Worm (Caenorhabditis elegans) whole organism, young adult: ENCODE results near the gene D1025.10.

Source experiments
- B0019.2 ChIP-seq: fragments of 200-800 bp; sonication (Bioruptor generic); conservative IDR thresholded peaks from 2 replicates; pipeline ENCODE4 v1.3.6; 2022; ENCODE audit warnings: missing genetic modification reagents, missing genetic modification characterization, missing compliant biosample characterization
- B0035.1 ChIP-seq: sonication (generic microtip); optimal IDR thresholded peaks from 2 replicates; lab custom pipeline; 2016; ENCODE audit warnings: missing genetic modification characterization, mild to moderate bottlenecking, missing compliant biosample characterization, missing genotype, missing genetic modification reagents
- C06A6.2 ChIP-seq: fragments of 200-800 bp; sonication (Bioruptor generic); conservative IDR thresholded peaks from 2 replicates; pipeline ENCODE4 v1.3.6; 2022; ENCODE audit warnings: missing genetic modification characterization, missing compliant biosample characterization
- D2030.7 ChIP-seq: fragments of 200-800 bp; sonication (Bioruptor generic); IDR thresholded peaks from 2 replicates; pipeline ENCODE4 v1.3.6; 2022; ENCODE audit warnings: missing genetic modification reagents, missing genetic modification characterization, missing compliant biosample characterization
- F10E7.11 ChIP-seq: sonication (generic microtip); optimal IDR thresholded peaks from 2 replicates; lab custom pipeline; 2017; ENCODE audit warnings: mild to moderate bottlenecking, missing genetic modification characterization, moderate library complexity, missing compliant biosample characterization
- F22D6.2 ChIP-seq: sonication (generic microtip); optimal IDR thresholded peaks from 2 replicates; lab custom pipeline; 2016; ENCODE audit warnings: mild to moderate bottlenecking, missing genetic modification characterization, missing compliant biosample characterization
- F33H1.4 ChIP-seq: fragments of 200-800 bp; sonication (Bioruptor generic); IDR thresholded peaks from 2 replicates; pipeline ENCODE4 v1.3.6; 2022; ENCODE audit warnings: missing genetic modification reagents, missing genetic modification characterization, missing compliant biosample characterization
- F37B4.10 ChIP-seq: fragments of 200-800 bp; sonication (Bioruptor generic); IDR thresholded peaks from 2 replicates; pipeline ENCODE4 v1.3.6; 2022; ENCODE audit warnings: missing genetic modification characterization, missing compliant biosample characterization
- F39B2.1 ChIP-seq: fragments of 200-800 bp; sonication (Bioruptor generic); IDR thresholded peaks from 2 replicates; pipeline ENCODE4 v1.3.6; 2022; ENCODE audit warnings: missing genetic modification reagents, missing genetic modification characterization, missing compliant biosample characterization
- F52B5.7 ChIP-seq: sonication (generic microtip); optimal IDR thresholded peaks from 2 replicates; lab custom pipeline; 2016; ENCODE audit warnings: mild to moderate bottlenecking, missing genetic modification characterization, missing compliant biosample characterization
- K12H6.12 ChIP-seq: fragments of 200-800 bp; sonication (Bioruptor generic); optimal IDR thresholded peaks from 2 replicates; lab custom pipeline; 2018; ENCODE audit warnings: mild to moderate bottlenecking, missing genetic modification characterization, missing compliant biosample characterization
- T07F8.4 ChIP-seq: sonication (generic microtip); optimal IDR thresholded peaks from 2 replicates; lab custom pipeline; 2016; ENCODE audit warnings: mild to moderate bottlenecking, missing genetic modification characterization, moderate library complexity, missing compliant biosample characterization
- Y53F4B.3 ChIP-seq: fragments of 200-800 bp; sonication (Bioruptor generic); IDR thresholded peaks from 2 replicates; pipeline ENCODE4 v1.3.6; 2022; ENCODE audit warnings: missing genetic modification reagents, missing genetic modification characterization, missing compliant biosample characterization
- Y56A3A.18 ChIP-seq: fragments of 200-800 bp; sonication (Bioruptor generic); IDR thresholded peaks from 2 replicates; pipeline ENCODE4 v1.3.6; 2022; ENCODE audit warnings: missing genetic modification reagents, missing genetic modification characterization, missing compliant biosample characterization
- Y67H2A.10 ChIP-seq: fragments of 200-800 bp; sonication (Bioruptor generic); conservative IDR thresholded peaks from 2 replicates; pipeline ENCODE4 v1.3.6; 2022; ENCODE audit warnings: missing genetic modification reagents, missing genetic modification characterization, missing compliant biosample characterization
- Y95B8A.8 ChIP-seq: fragments of 200-800 bp; sonication (Bioruptor generic); IDR thresholded peaks from 2 replicates; pipeline ENCODE4 v1.3.6; 2022; ENCODE audit warnings: missing genetic modification reagents, missing genetic modification characterization, missing compliant biosample characterization
- athp-1 ChIP-seq: sonication (generic microtip); optimal IDR thresholded peaks from 2 replicates; lab custom pipeline; 2017; ENCODE audit warnings: mild to moderate bottlenecking, missing genetic modification characterization, missing compliant biosample characterization
- attf-6 ChIP-seq: fragments of 200-800 bp; sonication (Bioruptor generic); IDR thresholded peaks from 2 replicates; pipeline ENCODE4 v1.3.6; 2022; ENCODE audit warnings: missing genetic modification reagents, missing genetic modification characterization, missing compliant biosample characterization
- cebp-1 ChIP-seq, 2 experiments: fragments of 200-800 bp in 1 of 2; sonication (Bioruptor generic) in 1 of 2; sonication (generic microtip) in 1 of 2; IDR thresholded peaks in 1 of 2; optimal IDR thresholded peaks in 1 of 2; 2 replicates each; pipeline versions ENCODE4 v1.3.6 to Lab custom; 2017 to 2022; ENCODE audit warnings: missing compliant biosample characterization in 2 of 2, missing genetic modification characterization in 2 of 2, mild to moderate bottlenecking in 1 of 2, missing genetic modification reagents in 1 of 2, moderate library complexity in 1 of 2
- ceh-100 ChIP-seq: fragments of 200-800 bp; sonication (Bioruptor generic); IDR thresholded peaks from 2 replicates; pipeline ENCODE4 v1.3.6; 2022; ENCODE audit warnings: missing genetic modification reagents, missing genetic modification characterization, missing compliant biosample characterization
- ceh-27 ChIP-seq: fragments of 200-800 bp; sonication (Bioruptor generic); optimal IDR thresholded peaks from 2 replicates; lab custom pipeline; 2018; ENCODE audit warnings: mild to moderate bottlenecking, missing genetic modification characterization, moderate library complexity, missing compliant biosample characterization
- ceh-58 ChIP-seq: fragments of 200-800 bp; sonication (Bioruptor generic); IDR thresholded peaks from 2 replicates; pipeline ENCODE4 v1.3.6; 2022; ENCODE audit warnings: missing genetic modification characterization, missing compliant biosample characterization
- chd-7 ChIP-seq: sonication (generic microtip); optimal IDR thresholded peaks from 2 replicates; lab custom pipeline; 2016; ENCODE audit warnings: mild to moderate bottlenecking, missing genetic modification characterization, moderate library complexity, missing compliant biosample characterization
- efl-1 ChIP-seq: fragments of 150-350 bp; optimal IDR thresholded peaks from 2 replicates; lab custom pipeline; 2014; ENCODE audit warnings: missing biosample characterization, missing genetic modification reagents, missing genetic modification characterization
- egl-44 ChIP-seq: fragments of 200-800 bp; sonication (Bioruptor generic); IDR thresholded peaks from 2 replicates; pipeline ENCODE4 v1.3.6; 2022; ENCODE audit warnings: missing genetic modification reagents, missing genetic modification characterization, missing compliant biosample characterization
- gei-17 ChIP-seq: fragments of 200-800 bp; sonication (Bioruptor generic); optimal IDR thresholded peaks from 2 replicates; lab custom pipeline; 2018; ENCODE audit warnings: mild to moderate bottlenecking, missing genetic modification characterization, missing compliant biosample characterization
- hlh-12 ChIP-seq: sonication (generic microtip); optimal IDR thresholded peaks from 2 replicates; lab custom pipeline; 2016; ENCODE audit warnings: missing genetic modification characterization, missing compliant biosample characterization
- hmg-1.2 ChIP-seq: fragments of 200-800 bp; sonication (Bioruptor generic); IDR thresholded peaks from 2 replicates; pipeline ENCODE4 v1.3.6; 2022; ENCODE audit warnings: missing genetic modification reagents, missing genetic modification characterization, missing compliant biosample characterization
- hmg-20 ChIP-seq: fragments of 200-800 bp; sonication (Bioruptor generic); IDR thresholded peaks from 2 replicates; pipeline ENCODE4 v1.3.6; 2022; ENCODE audit warnings: missing genetic modification reagents, missing genetic modification characterization, missing compliant biosample characterization
- lin-40 ChIP-seq: sonication (generic microtip); optimal IDR thresholded peaks from 2 replicates; lab custom pipeline; 2016; ENCODE audit warnings: missing genetic modification characterization, mild to moderate bottlenecking, missing compliant biosample characterization, missing genotype, missing genetic modification reagents
- lir-1 ChIP-seq: fragments of 200-800 bp; sonication (Bioruptor generic); conservative IDR thresholded peaks from 2 replicates; pipeline ENCODE4 v1.3.6; 2022; ENCODE audit warnings: missing genetic modification reagents, missing genetic modification characterization, missing compliant biosample characterization
- lsl-1 ChIP-seq: fragments of 200-800 bp; sonication (Bioruptor generic); optimal IDR thresholded peaks from 2 replicates; lab custom pipeline; 2018; ENCODE audit warnings: mild to moderate bottlenecking, missing genetic modification characterization, moderate library complexity, missing compliant biosample characterization
- mes-4 ChIP-seq: sonication (generic microtip); optimal IDR thresholded peaks from 2 replicates; lab custom pipeline; 2016; ENCODE audit warnings: missing genotype, missing genetic modification characterization, missing compliant biosample characterization
- nfya-1 ChIP-seq: sonication (generic microtip); optimal IDR thresholded peaks from 2 replicates; lab custom pipeline; 2017; ENCODE audit warnings: antibody characterized with exemption, missing compliant biosample characterization, missing genetic modification characterization, borderline replicate concordance; ENCODE audit not compliant: insufficient read depth
- nhr-27 ChIP-seq: fragments of 200-800 bp; sonication (Bioruptor generic); optimal IDR thresholded peaks from 2 replicates; lab custom pipeline; 2018; ENCODE audit warnings: mild to moderate bottlenecking, missing genetic modification characterization, moderate library complexity, missing compliant biosample characterization
- nhr-80 ChIP-seq: sonication (generic microtip); optimal IDR thresholded peaks from 2 replicates; lab custom pipeline; 2016; ENCODE audit warnings: missing genetic modification characterization, missing compliant biosample characterization
- pbrm-1 ChIP-seq: fragments of 200-800 bp; sonication (Bioruptor generic); IDR thresholded peaks from 2 replicates; pipeline ENCODE4 v1.3.6; 2022; ENCODE audit warnings: missing genetic modification reagents, missing genetic modification characterization, missing compliant biosample characterization
- pha-4 ChIP-seq: fragments of 150-350 bp; sonication (generic microtip); optimal IDR thresholded peaks from 2 replicates; lab custom pipeline; 2014; ENCODE audit warnings: missing biosample characterization, missing genetic modification reagents, missing genetic modification characterization
- repo-1 ChIP-seq: sonication (generic microtip); optimal IDR thresholded peaks from 2 replicates; lab custom pipeline; 2017; ENCODE audit warnings: mild to moderate bottlenecking, missing genetic modification characterization, missing compliant biosample characterization
- sea-2 ChIP-seq: fragments of 200-800 bp; sonication (Bioruptor generic); IDR thresholded peaks from 2 replicates; pipeline ENCODE4 v1.3.6; 2022; ENCODE audit warnings: missing genetic modification characterization, missing compliant biosample characterization
- snpc-3.4 ChIP-seq: sonication (generic microtip); optimal IDR thresholded peaks from 2 replicates; lab custom pipeline; 2017; ENCODE audit warnings: missing genetic modification characterization, mild to moderate bottlenecking, missing compliant biosample characterization, antibody characterized with exemption, moderate library complexity, missing genotype, missing genetic modification reagents
- snpc-4 ChIP-seq, 5 experiments: fragments of 150-350 bp in 1 of 5; sonication (generic microtip) in 4 of 5; optimal IDR thresholded peaks; 2 replicates each; lab custom pipeline; 2014 to 2018; ENCODE audit warnings: missing genetic modification characterization in 5 of 5, missing biosample characterization in 3 of 5, antibody characterized with exemption in 2 of 5, mild to moderate bottlenecking in 2 of 5, missing compliant biosample characterization in 2 of 5, missing genotype in 2 of 5, moderate library complexity in 2 of 5, missing genetic modification reagents in 1 of 5
- tbp1 ChIP-seq: fragments of 200-800 bp; sonication (Bioruptor generic); optimal IDR thresholded peaks from 2 replicates; lab custom pipeline; 2018; ENCODE audit warnings: mild to moderate bottlenecking, missing genetic modification characterization, missing compliant biosample characterization
- tbx-9 ChIP-seq: sonication (generic microtip); optimal IDR thresholded peaks from 2 replicates; lab custom pipeline; 2016; ENCODE audit warnings: borderline replicate concordance, missing genetic modification characterization, inconsistent platforms, missing compliant biosample characterization
- ztf-18 ChIP-seq: sonication (generic microtip); optimal IDR thresholded peaks from 2 replicates; lab custom pipeline; 2016; ENCODE audit warnings: missing genotype, mild to moderate bottlenecking, missing genetic modification characterization, missing compliant biosample characterization
- ztf-22 ChIP-seq: fragments of 200-800 bp; sonication (Bioruptor generic); optimal IDR thresholded peaks from 2 replicates; lab custom pipeline; 2018; ENCODE audit warnings: mild to moderate bottlenecking, missing genetic modification characterization, moderate library complexity, missing compliant biosample characterization
- ztf-26 ChIP-seq: sonication (generic microtip); optimal IDR thresholded peaks from 2 replicates; lab custom pipeline; 2017; ENCODE audit warnings: missing genetic modification characterization, missing compliant biosample characterization
- ztf-28 ChIP-seq: fragments of 200-800 bp; sonication (Bioruptor generic); IDR thresholded peaks from 2 replicates; pipeline ENCODE4 v1.3.6; 2022; ENCODE audit warnings: missing genetic modification reagents, missing genetic modification characterization, missing compliant biosample characterization
- ztf-3 ChIP-seq: fragments of 200-800 bp; sonication (Bioruptor generic); optimal IDR thresholded peaks from 2 replicates; lab custom pipeline; 2018; ENCODE audit warnings: mild to moderate bottlenecking, missing genetic modification characterization, missing compliant biosample characterization

The D1025.10 gene

ce11 chrX:14489945-14490344, 26.7 kb upstream of the D1025.10 start, which contains the start of gene his-24 (continued):
- no peak for TF ChIP-seq F37B4.10 (GFP tag; lab: Robert Waterston, UW)
- TF ChIP-seq efl-1 (GFP tag; lab: Kevin White, UChicago): no peak
- TF ChIP-seq egl-44: no peak
- no peak for TF ChIP-seq F33H1.4 (GFP tag; lab: Robert Waterston, UW)
- TF ChIP-seq ceh-27 (GFP tag; lab: Kevin White, UChicago): peak; percentile 77
- peak; percentile 64 for TF ChIP-seq K12H6.12 (tag; lab: Kevin White, UChicago)
- no peak for TF ChIP-seq F22D6.2 (tag; lab: Kevin White, UChicago)
- TF ChIP-seq sea-2: no peak
- TF ChIP-seq nhr-80: peak; percentile 37
- TF ChIP-seq hlh-12: no peak
- TF ChIP-seq mes-4 (tag; lab: Kevin White, UChicago): no peak
- no peak for TF ChIP-seq B0019.2 (GFP tag; lab: Robert Waterston, UW)
- no peak for TF ChIP-seq lir-1 (GFP tag; lab: Robert Waterston, UW)
- TF ChIP-seq ztf-18: peak; percentile 17
- no peak for TF ChIP-seq Y95B8A.8 (GFP tag; lab: Robert Waterston, UW)
- TF ChIP-seq D2030.7: no peak
- no peak for TF ChIP-seq athp-1
- TF ChIP-seq cebp-1 (GFP tag; IDR thresholded peaks at IDR 0.05; lab: Robert Waterston, UW): no peak
- TF ChIP-seq cebp-1 (tag; optimal IDR thresholded peaks at IDR 0.05; lab: Kevin White, UChicago): no peak
- peak; percentile 3 for TF ChIP-seq repo-1 (tag; lab: Kevin White, UChicago)
- TF ChIP-seq lin-40: peak; percentile 78
- TF ChIP-seq lsl-1 (GFP tag; lab: Kevin White, UChicago): no peak
- TF ChIP-seq ztf-22: no peak
- no peak for TF ChIP-seq tbx-9 (tag; lab: Kevin White, UChicago)
- TF ChIP-seq nfya-1 (tag; lab: Kevin White, UChicago): no peak
- no peak for TF ChIP-seq pha-4 (tag; lab: Kevin White, UChicago)
- no peak for TF ChIP-seq ceh-58 (GFP tag; lab: Robert Waterston, UW)
- no peak for TF ChIP-seq C06A6.2
- no peak for TF ChIP-seq B0035.1 (tag; lab: Kevin White, UChicago)
- no peak for TF ChIP-seq Y53F4B.3 (GFP tag; lab: Robert Waterston, UW)
- no peak for TF ChIP-seq snpc-3.4
- no peak for TF ChIP-seq gei-17 (GFP tag; lab: Kevin White, UChicago)
- no peak for TF ChIP-seq attf-6 (GFP tag; lab: Robert Waterston, UW)
- no peak for TF ChIP-seq Y56A3A.18 (GFP tag; lab: Robert Waterston, UW)
- no peak for TF ChIP-seq ztf-28 (GFP tag; lab: Robert Waterston, UW)
- TF ChIP-seq T07F8.4 (tag; lab: Kevin White, UChicago): no peak
- TF ChIP-seq nhr-27 (tag; lab: Kevin White, UChicago): no peak
- no peak for TF ChIP-seq F52B5.7 (tag; lab: Kevin White, UChicago)
- no peak for TF ChIP-seq Y67H2A.10
- no peak for TF ChIP-seq ztf-26 (tag; lab: Kevin White, UChicago)
- TF ChIP-seq pbrm-1 (GFP tag; lab: Robert Waterston, UW): peak; percentile 97
- no peak for TF ChIP-seq hmg-20 (GFP tag; lab: Robert Waterston, UW)
- TF ChIP-seq tbp1 (GFP tag; lab: Kevin White, UChicago): peak; percentile 67
- TF ChIP-seq ceh-100 (GFP tag; lab: Robert Waterston, UW): no peak
- TF ChIP-seq ztf-3 (GFP tag; lab: Kevin White, UChicago): no peak
- TF ChIP-seq snpc-4 (GFP tag; optimal IDR thresholded peaks at IDR 0.05; lab: Kevin White, UChicago): no peak
- TF ChIP-seq snpc-4 (tag; optimal IDR thresholded peaks at IDR 0.05; lab: Kevin White, UChicago): peak in 2 of 4 experiments; percentile 5 to 58
- TF ChIP-seq F39B2.1 (GFP tag; lab: Robert Waterston, UW): peak; percentile 99
- TF ChIP-seq chd-7 (tag; lab: Kevin White, UChicago): peak; percentile 16
- no peak for TF ChIP-seq F10E7.11 (tag; lab: Kevin White, UChicago)
- TF ChIP-seq hmg-1.2: peak; percentile 35; the same call in 1 of the 2 replicates
